Worm (Caenorhabditis elegans) whole organism, L1 larva: ENCODE data around the gene F44E2.6.

Source experiments
- alr-1 ChIP-seq: fragments of 200-800 bp; sonication (Bioruptor generic); optimal IDR thresholded peaks from 2 replicates; lab custom pipeline; 2018; ENCODE audit warnings: borderline replicate concordance, mild to moderate bottlenecking, missing genetic modification characterization, missing compliant biosample characterization
- dpl-1 ChIP-seq, 3 experiments: fragments of 150-350 bp in 2 of 3; sonication (generic microtip) in 1 of 3; optimal IDR thresholded peaks; 2 replicates each; lab custom pipeline; 2014 to 2017; ENCODE audit warnings: missing biosample characterization in 3 of 3, missing genetic modification characterization in 3 of 3, missing genetic modification reagents in 3 of 3
- egl-27 ChIP-seq, 2 experiments: fragments of 150-350 bp in 1 of 2; sonication (generic microtip); optimal IDR thresholded peaks; 3 replicates each; lab custom pipeline; 2017 to 2018; ENCODE audit warnings: missing biosample characterization in 2 of 2, missing genetic modification characterization in 2 of 2, missing genetic modification reagents in 2 of 2
- fkh-8 ChIP-seq: sonication (generic microtip); optimal IDR thresholded peaks from 2 replicates; lab custom pipeline; 2016; ENCODE audit warnings: mild to moderate bottlenecking, missing genetic modification characterization, missing compliant biosample characterization
- grh-1 ChIP-seq: fragments of 200-800 bp; sonication (Bioruptor generic); IDR thresholded peaks from 2 replicates; pipeline ENCODE4 v1.3.6; 2022; ENCODE audit warnings: missing genetic modification reagents, missing genetic modification characterization, missing compliant biosample characterization
- lin-39 ChIP-seq: fragments of 150-350 bp; optimal IDR thresholded peaks from 2 replicates; lab custom pipeline; 2014; ENCODE audit warnings: missing biosample characterization, missing genetic modification reagents, missing genetic modification characterization
- nhr-11 ChIP-seq: fragments of 150-350 bp; optimal IDR thresholded peaks from 2 replicates; lab custom pipeline; 2014; ENCODE audit warnings: missing biosample characterization, missing genetic modification characterization
- nhr-28 ChIP-seq: fragments of 150-350 bp; optimal IDR thresholded peaks from 2 replicates; lab custom pipeline; 2014; ENCODE audit warnings: missing biosample characterization, missing genetic modification characterization
- nhr-76 ChIP-seq: sonication (generic microtip); optimal IDR thresholded peaks from 2 replicates; lab custom pipeline; 2017; ENCODE audit warnings: missing biosample characterization, missing genetic modification characterization
- nhr-77 ChIP-seq: fragments of 150-350 bp; optimal IDR thresholded peaks from 2 replicates; lab custom pipeline; 2014; ENCODE audit warnings: missing biosample characterization, missing genetic modification characterization
- pqm-1 ChIP-seq: sonication (generic microtip); optimal IDR thresholded peaks from 3 replicates; lab custom pipeline; 2017; ENCODE audit warnings: missing biosample characterization, missing genetic modification characterization
- tbx-2 ChIP-seq: sonication (generic microtip); optimal IDR thresholded peaks from 2 replicates; lab custom pipeline; 2016; ENCODE audit warnings: missing genetic modification characterization, missing compliant biosample characterization
- zag-1 ChIP-seq: fragments of 150-350 bp; optimal IDR thresholded peaks from 2 replicates; lab custom pipeline; 2014; ENCODE audit warnings: missing biosample characterization, missing genetic modification characterization

- TF ChIP-seq nhr-11 (tag; lab: Kevin White, UChicago) (no peak), dpl-1 (GFP tag; optimal IDR thresholded peaks at IDR 0.05; lab: Kevin White, UChicago) (no peak), nhr-28 (tag; lab: Kevin White, UChicago) (no peak), pqm-1 (tag; lab: Kevin White, UChicago) (no peak), nhr-77 (no peak), nhr-76 (tag; lab: Kevin White, UChicago) (no peak), alr-1 (no peak), grh-1 (GFP tag; lab: Robert Waterston, UW) (no peak), tbx-2 (tag; lab: Kevin White, UChicago) (no peak), lin-39 (tag; lab: Kevin White, UChicago) (no peak), fkh-8 (tag; lab: Kevin White, UChicago) (no peak), egl-27 (tag; optimal IDR thresholded peaks at IDR 0.05; lab: Kevin White, UChicago) (no peak), zag-1 (tag; lab: Kevin White, UChicago) (no peak)
Measured at ce11 chrIII:8889931-8890330, 44.9 kb upstream of the F44E2.6 start, which contains the start of gene lnkn-1.
